Fruit fly (Drosophila melanogaster): ENCODE data around the gene CG17493.

The CG17493 gene

dm6 chr2L:22536488-22537041, 13.3 kb upstream of the CG17493 start, which contains the start of gene RpL5 (continued):
- TF ChIP-seq H2.0 (GFP tag; IDR thresholded peaks at IDR 0.05) (peak; percentile 54), bowl (GFP tag; IDR thresholded peaks at IDR 0.05) (no peak), CG10267 (tag; optimal IDR thresholded peaks at IDR 0.05) (peak; percentile 22), wek (GFP tag; optimal IDR thresholded peaks at IDR 0.05) (no peak), CG6765 (GFP tag; optimal IDR thresholded peaks at IDR 0.05) (peak; percentile 11), CG1603 (tag; optimal IDR thresholded peaks at IDR 0.05) (peak; percentile 100), crp (GFP tag; optimal IDR thresholded peaks at IDR 0.05) (peak in 1 of 2 experiments; percentile 27), Abd-B (GFP tag; optimal IDR thresholded peaks at IDR 0.05) (peak; percentile 82), tup (GFP tag; optimal IDR thresholded peaks at IDR 0.05) (no peak), fu2 (GFP tag; optimal IDR thresholded peaks at IDR 0.05) (peak; percentile 13), pb (GFP tag; optimal IDR thresholded peaks at IDR 0.05) (no peak), repo (GFP tag; optimal IDR thresholded peaks at IDR 0.05) (no peak), Rfx (GFP tag; IDR thresholded peaks at IDR 0.05) (peak; percentile 68; the same call in 1 of the 2 replicates), Optix (GFP tag; IDR thresholded peaks at IDR 0.05) (no peak), Usf (GFP tag; optimal IDR thresholded peaks at IDR 0.05) (peak; percentile 2), Hsf (GFP tag; optimal IDR thresholded peaks at IDR 0.05) (peak; percentile 40), CG18619 (GFP tag; optimal IDR thresholded peaks at IDR 0.05) (peak; percentile 17), CG13894 (tag; optimal IDR thresholded peaks at IDR 0.05) (no peak), Dll (GFP tag; IDR thresholded peaks at IDR 0.05; ENCODE audit: partially characterized antibody) (no peak), chif (GFP tag; optimal IDR thresholded peaks at IDR 0.05) (peak in 1 of 2 experiments; percentile 12), Ada2b (GFP tag; IDR thresholded peaks at IDR 0.05) (no peak), ind (GFP tag; optimal IDR thresholded peaks at IDR 0.05) (no peak), ab (GFP tag; optimal IDR thresholded peaks at IDR 0.05) (no peak), Xbp1 (GFP tag; optimal IDR thresholded peaks at IDR 0.05) (peak; percentile 45), sug (tag; optimal IDR thresholded peaks at IDR 0.05) (peak; percentile 19), MBD-R2 (GFP tag; IDR thresholded peaks at IDR 0.05) (no peak; the same call in 1 of the 2 replicates), YL-1 (GFP tag; optimal IDR thresholded peaks at IDR 0.05) (peak; percentile 68), Dfd (GFP tag; optimal IDR thresholded peaks at IDR 0.05) (peak in 1 of 2 experiments; percentile 36), HmgZ (tag; optimal IDR thresholded peaks at IDR 0.05) (peak; percentile 57), gsb (GFP tag; IDR thresholded peaks at IDR 0.05) (no peak), CG4820 (GFP tag; optimal IDR thresholded peaks at IDR 0.05) (peak; percentile 67), phol (tag; optimal IDR thresholded peaks at IDR 0.05) (peak; percentile 76), dmrt11E (tag; optimal IDR thresholded peaks at IDR 0.05) (peak; percentile 56), vvl (GFP tag; IDR thresholded peaks at IDR 0.05) (no peak; the same call in 1 of the 2 replicates), CG9437 (GFP tag; optimal IDR thresholded peaks at IDR 0.05) (no peak), sr (GFP tag; IDR thresholded peaks at IDR 0.05) (no peak), slp2 (GFP tag; optimal IDR thresholded peaks at IDR 0.05) (peak; percentile 19), slou (GFP tag; optimal IDR thresholded peaks at IDR 0.05) (peak; percentile 65), Pdp1 (GFP tag; optimal IDR thresholded peaks at IDR 0.05) (peak in 1 of 2 experiments; percentile 3), CG3281 (GFP tag; optimal IDR thresholded peaks at IDR 0.05) (peak; percentile 26), tgo (GFP tag; IDR thresholded peaks at IDR 0.05) (peak; percentile 45), CG10366 (GFP tag; IDR thresholded peaks at IDR 0.05) (peak; percentile 29; the same call in 1 of the 2 replicates), CG30431 (GFP tag; optimal IDR thresholded peaks at IDR 0.05) (peak; percentile 11), fru (optimal IDR thresholded peaks at IDR 0.05) (no peak), CG11085 (GFP tag; IDR thresholded peaks at IDR 0.05) (peak; percentile 50; the same call in 1 of the 2 replicates), az2 (GFP tag; optimal IDR thresholded peaks at IDR 0.05) (no peak), CG9876 (GFP tag; optimal IDR thresholded peaks at IDR 0.05) (peak; percentile 39), pita (GFP tag; optimal IDR thresholded peaks at IDR 0.05) (no peak), CG15696 (tag; optimal IDR thresholded peaks at IDR 0.05) (peak; percentile 11), trem (tag; optimal IDR thresholded peaks at IDR 0.05) (peak; percentile 36), cwo (GFP tag; optimal IDR thresholded peaks at IDR 0.05) (no peak)
